Worm (Caenorhabditis elegans) whole organism, L3 larva: ENCODE measurements around the gene ckb-3.

Experiments
- ZK546.5 ChIP-seq: sonication (generic microtip); optimal IDR thresholded peaks from 2 replicates; lab custom pipeline; 2017; ENCODE audit warnings: missing biosample characterization, missing genetic modification characterization
- ama-1 ChIP-seq: fragments of 150-350 bp; optimal IDR thresholded peaks from 2 replicates; lab custom pipeline; 2018
- ceh-28 ChIP-seq: fragments of 150-350 bp; optimal IDR thresholded peaks from 2 replicates; lab custom pipeline; 2014; ENCODE audit warnings: missing biosample characterization, missing genetic modification reagents, missing genetic modification characterization
- ceh-82 ChIP-seq: fragments of 150-350 bp; optimal IDR thresholded peaks from 2 replicates; lab custom pipeline; 2014; ENCODE audit warnings: missing biosample characterization, missing genetic modification characterization
- daf-12 ChIP-seq: fragments of 150-350 bp; optimal IDR thresholded peaks from 2 replicates; lab custom pipeline; 2014; ENCODE audit warnings: missing biosample characterization, missing genetic modification reagents, missing genetic modification characterization
- egl-5 ChIP-seq: fragments of 150-350 bp; optimal IDR thresholded peaks from 2 replicates; lab custom pipeline; 2017; ENCODE audit warnings: missing biosample characterization, missing genetic modification reagents, missing genetic modification characterization, inconsistent platforms
- elt-1 ChIP-seq: fragments of 150-350 bp; optimal IDR thresholded peaks from 2 replicates; lab custom pipeline; 2014; ENCODE audit warnings: missing biosample characterization, missing genetic modification characterization
- elt-2 ChIP-seq: sonication (generic microtip); optimal IDR thresholded peaks from 2 replicates; lab custom pipeline; 2016; ENCODE audit warnings: missing genetic modification reagents, mild to moderate bottlenecking, missing genetic modification characterization, missing compliant biosample characterization
- elt-3 ChIP-seq, 3 experiments: fragments of 150-350 bp in 1 of 3; sonication (generic microtip) in 2 of 3; optimal IDR thresholded peaks; 2 replicates in 2 of 3; 4 replicates in 1 of 3; lab custom pipeline; 2014 to 2017; ENCODE audit warnings: missing biosample characterization in 3 of 3, missing genetic modification characterization in 3 of 3
- fkh-2 ChIP-seq: fragments of 150-350 bp; optimal IDR thresholded peaks from 2 replicates; lab custom pipeline; 2014; ENCODE audit warnings: missing biosample characterization, missing genetic modification reagents, missing genetic modification characterization
- fos-1 ChIP-seq: fragments of 150-350 bp; optimal IDR thresholded peaks from 2 replicates; lab custom pipeline; 2014; ENCODE audit warnings: missing biosample characterization, missing genetic modification characterization
- hmg-11 ChIP-seq: sonication (generic microtip); optimal IDR thresholded peaks from 2 replicates; lab custom pipeline; 2016; ENCODE audit warnings: missing genetic modification characterization, missing compliant biosample characterization
- lin-15B ChIP-seq: fragments of 150-350 bp; optimal IDR thresholded peaks from 2 replicates; lab custom pipeline; 2014; ENCODE audit warnings: missing biosample characterization, missing genetic modification characterization
- lin-39 ChIP-seq: fragments of 150-350 bp; optimal IDR thresholded peaks from 2 replicates; lab custom pipeline; 2018; ENCODE audit warnings: missing biosample characterization, missing genetic modification reagents, missing genetic modification characterization
- mdl-1 ChIP-seq: fragments of 150-350 bp; optimal IDR thresholded peaks from 2 replicates; lab custom pipeline; 2014; ENCODE audit warnings: missing biosample characterization, missing genetic modification characterization
- mml-1 ChIP-seq: fragments of 150-350 bp; sonication (generic microtip); optimal IDR thresholded peaks from 3 replicates; lab custom pipeline; 2014; ENCODE audit warnings: missing biosample characterization, missing genetic modification characterization
- nfya-1 ChIP-seq: sonication (generic microtip); optimal IDR thresholded peaks from 2 replicates; lab custom pipeline; 2017; ENCODE audit warnings: missing genetic modification characterization, mild to moderate bottlenecking, missing compliant biosample characterization, antibody characterized with exemption, moderate library complexity; ENCODE audit not compliant: insufficient read depth
- nhr-11 ChIP-seq: fragments of 150-350 bp; optimal IDR thresholded peaks from 2 replicates; lab custom pipeline; 2014; ENCODE audit warnings: missing biosample characterization, missing genetic modification characterization
- nhr-23 ChIP-seq: fragments of 150-350 bp; optimal IDR thresholded peaks from 2 replicates; lab custom pipeline; 2014; ENCODE audit warnings: missing biosample characterization, missing genetic modification reagents, missing genetic modification characterization
- nhr-237 ChIP-seq: fragments of 150-350 bp; optimal IDR thresholded peaks from 2 replicates; lab custom pipeline; 2014; ENCODE audit warnings: missing biosample characterization, missing genetic modification characterization
- nhr-25 ChIP-seq: sonication (generic microtip); optimal IDR thresholded peaks from 2 replicates; lab custom pipeline; 2017; ENCODE audit warnings: missing biosample characterization, missing genetic modification characterization
- nhr-43 ChIP-seq: sonication (generic microtip); optimal IDR thresholded peaks from 2 replicates; lab custom pipeline; 2016; ENCODE audit warnings: mild to moderate bottlenecking, missing genetic modification characterization, missing compliant biosample characterization; ENCODE audit not compliant: poor library complexity, severe bottlenecking
- nhr-76 ChIP-seq: fragments of 150-350 bp; sonication (generic microtip); optimal IDR thresholded peaks from 5 replicates; lab custom pipeline; 2014; ENCODE audit warnings: missing biosample characterization, missing genetic modification characterization
- nhr-77 ChIP-seq: fragments of 150-350 bp; optimal IDR thresholded peaks from 2 replicates; lab custom pipeline; 2014; ENCODE audit warnings: missing biosample characterization, missing genetic modification characterization
- pha-4 ChIP-seq: fragments of 150-350 bp; optimal IDR thresholded peaks from 2 replicates; lab custom pipeline; 2014; ENCODE audit warnings: missing biosample characterization, missing genetic modification reagents, missing genetic modification characterization
- pqm-1 ChIP-seq: fragments of 150-350 bp; optimal IDR thresholded peaks from 2 replicates; lab custom pipeline; 2017; ENCODE audit warnings: missing biosample characterization, missing genetic modification characterization, inconsistent platforms
- skn-1 ChIP-seq: fragments of 150-350 bp; optimal IDR thresholded peaks from 2 replicates; lab custom pipeline; 2014; ENCODE audit warnings: missing biosample characterization, missing genetic modification characterization
- snpc-4 ChIP-seq: fragments of 150-350 bp; optimal IDR thresholded peaks from 2 replicates; lab custom pipeline; 2014; ENCODE audit warnings: missing biosample characterization, missing genetic modification characterization
- tbx-2 ChIP-seq: sonication (generic microtip); optimal IDR thresholded peaks from 2 replicates; lab custom pipeline; 2016; ENCODE audit warnings: mild to moderate bottlenecking, missing genetic modification characterization, missing compliant biosample characterization
- unc-39 ChIP-seq: sonication (generic microtip); optimal IDR thresholded peaks from 4 replicates; lab custom pipeline; 2017; ENCODE audit warnings: missing biosample characterization, missing genetic modification characterization
- zag-1 ChIP-seq: fragments of 150-350 bp; optimal IDR thresholded peaks from 2 replicates; lab custom pipeline; 2014; ENCODE audit warnings: missing biosample characterization, missing genetic modification characterization
- ztf-11 ChIP-seq: fragments of 150-350 bp; optimal IDR thresholded peaks from 2 replicates; lab custom pipeline; 2014; ENCODE audit warnings: missing biosample characterization, missing genetic modification characterization
- ztf-4 ChIP-seq: fragments of 150-350 bp; optimal IDR thresholded peaks from 2 replicates; lab custom pipeline; 2014; ENCODE audit warnings: missing biosample characterization, missing genetic modification characterization

ckb-3 gene

DNA sequence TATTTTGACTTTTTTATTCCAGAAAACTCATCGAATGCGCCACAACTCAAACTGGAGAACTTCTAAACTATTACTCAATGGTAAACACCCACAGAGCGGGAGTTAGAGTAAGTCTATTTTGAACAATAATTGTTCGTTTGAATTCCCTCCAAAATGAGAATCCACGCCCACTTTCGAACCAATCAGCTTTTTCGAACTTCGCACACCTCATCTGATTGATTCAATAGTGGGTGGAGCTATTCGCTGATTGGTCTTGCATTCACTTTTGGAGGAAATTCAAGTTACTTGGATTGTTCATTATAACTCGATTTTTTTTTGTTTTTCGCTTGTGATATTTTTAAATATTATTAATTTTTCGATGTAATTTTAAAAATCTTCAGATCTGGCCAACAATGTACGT lies 25.2 kb downstream of the ckb-3 start:
- TF ChIP-seq skn-1 (tag; lab: Kevin White, UChicago) (no peak), lin-15B (tag; lab: Kevin White, UChicago) (no peak), nhr-11 (no peak), nhr-237 (tag; lab: Kevin White, UChicago) (no peak), nfya-1 (tag; lab: Kevin White, UChicago) (peak; percentile 96), fos-1 (tag; lab: Kevin White, UChicago) (no peak), ZK546.5 (no peak)

- no peak for TF ChIP-seq lin-39 (tag; lab: Kevin White, UChicago)
- TF ChIP-seq fkh-2: no peak
- TF ChIP-seq tbx-2: no peak
- no peak for TF ChIP-seq fos-1 (tag; lab: Kevin White, UChicago)
- no peak for TF ChIP-seq nhr-77 (tag; lab: Kevin White, UChicago)
- no peak for TF ChIP-seq ZK546.5
- no peak for TF ChIP-seq hmg-11
- TF ChIP-seq mml-1: no peak
- no peak for TF ChIP-seq egl-5
- TF ChIP-seq nhr-23 (tag; lab: Kevin White, UChicago): no peak
- TF ChIP-seq ceh-82: no peak
- TF ChIP-seq nfya-1 (tag; lab: Kevin White, UChicago): no peak
- no peak for TF ChIP-seq nhr-43
- TF ChIP-seq nhr-237 (tag; lab: Kevin White, UChicago): no peak
- TF ChIP-seq ztf-4 (tag; lab: Kevin White, UChicago): no peak
- no peak for TF ChIP-seq elt-2 (tag; lab: Kevin White, UChicago)
- no peak for TF ChIP-seq lin-15B (tag; lab: Kevin White, UChicago)
- TF ChIP-seq, all 47 proteins: peak for 0
Observed at ce11 chrIII:4397115-4397514, 26.4 kb downstream of the ckb-3 start, which contains the start of gene R07E5.5. TSS of gene R07E5.5 (plus strand) at chrIII:4397415.

DNA sequence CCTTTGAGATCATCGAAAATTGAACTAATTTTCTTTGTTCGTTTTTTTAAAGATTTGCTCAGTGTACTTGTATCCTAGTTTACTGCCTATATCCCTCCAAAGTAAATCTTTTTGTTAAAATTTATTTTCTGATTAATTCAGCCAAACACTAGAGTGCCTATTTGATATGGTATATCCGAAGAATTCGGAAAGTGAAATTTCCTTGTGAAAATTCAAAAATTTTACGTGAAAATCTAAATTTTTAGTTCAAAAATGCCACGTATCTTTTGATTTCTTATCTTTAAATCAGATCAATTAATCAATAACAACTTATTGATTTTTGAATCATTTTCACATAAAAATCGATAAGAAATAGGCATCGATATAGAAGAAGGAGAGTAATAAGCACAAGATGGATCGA lies 27.8 kb downstream of the ckb-3 start, which contains the start of gene R07E5.6:
Gene R07E5.6 (plus strand): TSS at position 301 of the 400 bp plus-strand sequence.
- TF ChIP-seq ceh-28 (tag; lab: Kevin White, UChicago): peak; percentile 41
- TF ChIP-seq tbx-2: no peak
- TF ChIP-seq, all 47 proteins: peak for 1

DNA sequence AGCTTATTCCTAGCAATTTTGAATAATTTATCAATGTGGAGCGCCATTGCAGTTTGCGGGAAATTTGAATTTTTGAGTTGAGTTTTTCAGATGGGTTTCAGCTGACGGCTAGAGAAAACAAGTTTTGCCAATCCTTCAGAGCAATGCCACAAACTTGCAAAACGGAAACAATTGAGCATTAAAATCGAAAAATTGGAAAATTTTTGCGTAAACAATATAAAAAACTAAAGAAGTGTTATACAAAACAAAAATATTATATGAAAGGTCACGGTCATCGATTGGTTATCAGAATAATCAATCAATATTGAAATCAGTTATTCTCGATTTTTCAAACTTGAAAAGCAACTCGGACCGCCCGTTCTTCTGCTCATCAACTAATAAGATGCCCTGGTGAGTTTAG lies 30.5 kb downstream of the ckb-3 start, which contains the start of gene R07E5.15:
Gene R07E5.15 (plus strand): TSS at position 301 of the 400 bp plus-strand sequence.
- TF ChIP-seq daf-12 (tag; lab: Kevin White, UChicago): no peak
- TF ChIP-seq nhr-23 (tag; lab: Kevin White, UChicago): no peak
- TF ChIP-seq ZK546.5: no peak
- no peak for TF ChIP-seq nhr-11
- no peak for TF ChIP-seq nhr-77 (tag; lab: Kevin White, UChicago)
- no peak for TF ChIP-seq ama-1 (lab: Kevin White, UChicago)
- TF ChIP-seq hmg-11: no peak
- no peak for TF ChIP-seq lin-15B (tag; lab: Kevin White, UChicago)
- TF ChIP-seq nhr-76: no peak
- TF ChIP-seq snpc-4 (tag; lab: Kevin White, UChicago): no peak
- no peak for TF ChIP-seq nhr-237 (tag; lab: Kevin White, UChicago)
- TF ChIP-seq mml-1: no peak
- TF ChIP-seq fos-1 (tag; lab: Kevin White, UChicago): no peak

DNA sequence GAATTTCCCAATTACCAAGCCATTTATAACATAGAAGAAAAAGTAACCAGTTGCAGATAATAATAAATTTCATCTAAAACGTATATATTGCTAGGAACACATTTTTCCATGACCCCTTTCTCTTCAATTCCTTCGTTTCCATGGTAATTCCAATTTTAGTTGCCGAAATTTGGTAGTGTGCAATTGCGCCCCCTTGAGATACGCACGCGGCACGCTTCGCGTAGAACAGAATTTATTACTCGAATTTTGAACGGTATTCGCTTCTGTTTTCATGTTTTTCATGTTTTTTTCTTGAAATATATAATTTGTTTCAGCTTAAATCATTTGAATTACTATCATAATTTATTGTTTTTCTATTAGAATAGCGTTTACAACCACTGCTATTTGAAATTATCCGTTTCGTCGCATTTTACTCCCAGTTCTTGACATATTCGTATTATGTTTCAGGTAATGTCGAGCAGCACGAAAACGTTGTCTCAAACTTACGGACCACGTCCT lies 33.7 kb downstream of the ckb-3 start, which contains the start of the genes R07E5.17 and snfc-5:
Gene R07E5.17 (minus strand): TSS at position 98 of the 498 bp plus-strand sequence.
Gene snfc-5 (plus strand): TSS at position 448 of the 498 bp plus-strand sequence.
- TF ChIP-seq mdl-1 (no peak), lin-15B (tag; lab: Kevin White, UChicago) (peak; percentile 77), elt-1 (no peak), unc-39 (tag; lab: Kevin White, UChicago) (no peak), nhr-77 (tag; lab: Kevin White, UChicago) (no peak), daf-12 (tag; lab: Kevin White, UChicago) (no peak), nfya-1 (tag; lab: Kevin White, UChicago) (peak; percentile 60), nhr-43 (no peak), nhr-237 (tag; lab: Kevin White, UChicago) (no peak), ZK546.5 (no peak), lin-39 (tag; lab: Kevin White, UChicago) (peak; percentile 23), snpc-4 (tag; lab: Kevin White, UChicago) (peak; percentile 2), elt-2 (tag; lab: Kevin White, UChicago) (peak; percentile 12), elt-3 (tag; optimal IDR thresholded peaks at IDR 0.05; lab: Kevin White, UChicago) (no peak), pqm-1 (tag; lab: Kevin White, UChicago) (no peak), mml-1 (no peak), ceh-28 (tag; lab: Kevin White, UChicago) (no peak), zag-1 (no peak), pha-4 (tag; lab: Kevin White, UChicago) (no peak), egl-5 (no peak), nhr-25 (tag; lab: Kevin White, UChicago) (peak; percentile 9), nhr-23 (tag; lab: Kevin White, UChicago) (peak; percentile 31), ztf-11 (tag; lab: Kevin White, UChicago) (no peak)
